Worm (Caenorhabditis elegans) whole organism, early embryonic: ENCODE data around the gene sfxn-1.3.

Experiments
- B0310.2 ChIP-seq: sonication (generic microtip); optimal IDR thresholded peaks from 2 replicates; lab custom pipeline; 2016; ENCODE audit warnings: mild to moderate bottlenecking, missing genetic modification characterization, missing compliant biosample characterization
- F13C5.2 ChIP-seq: sonication (generic microtip); optimal IDR thresholded peaks from 2 replicates; lab custom pipeline; 2017; ENCODE audit warnings: mild to moderate bottlenecking, missing genetic modification characterization, inconsistent platforms, missing compliant biosample characterization
- aly-1 ChIP-seq: sonication (generic microtip); optimal IDR thresholded peaks from 2 replicates; lab custom pipeline; 2016; ENCODE audit warnings: missing genetic modification characterization, missing compliant biosample characterization
- ama-1 ChIP-seq: fragments of 150-350 bp; optimal IDR thresholded peaks from 2 replicates; lab custom pipeline; 2014
- ceh-36 ChIP-seq: sonication (generic microtip); optimal IDR thresholded peaks from 2 replicates; lab custom pipeline; 2016; ENCODE audit warnings: missing genetic modification characterization, inconsistent platforms, missing compliant biosample characterization
- flt-1 ChIP-seq: fragments of 200-800 bp; sonication (Bioruptor generic); IDR thresholded peaks from 2 replicates; pipeline ENCODE4 v1.3.6; 2022; ENCODE audit warnings: missing genetic modification characterization, missing compliant biosample characterization
- hmg-4 ChIP-seq: fragments of 200-800 bp; sonication (Bioruptor generic); optimal IDR thresholded peaks from 2 replicates; lab custom pipeline; 2018; ENCODE audit warnings: mild to moderate bottlenecking, missing genetic modification characterization, missing compliant biosample characterization
- hnd-1 ChIP-seq: sonication (generic microtip); optimal IDR thresholded peaks from 2 replicates; lab custom pipeline; 2016; ENCODE audit warnings: missing genetic modification characterization, missing compliant biosample characterization
- tbx-37 ChIP-seq: fragments of 200-800 bp; sonication (Bioruptor generic); conservative IDR thresholded peaks from 2 replicates; pipeline ENCODE4 v1.3.6; 2022; ENCODE audit warnings: missing genetic modification reagents, missing genetic modification characterization, missing compliant biosample characterization

ce11 chrV:15732209-15732608, 5.6 kb downstream of the sfxn-1.3 start, which contains the start of gene str-38:
- TF ChIP-seq ama-1 (lab: Kevin White, UChicago) (no peak), tbx-37 (GFP tag; lab: Robert Waterston, UW) (no peak), aly-1 (tag; lab: Kevin White, UChicago) (no peak), hnd-1 (no peak), ceh-36 (tag; lab: Kevin White, UChicago) (no peak), flt-1 (GFP tag; lab: Robert Waterston, UW) (no peak), B0310.2 (tag; lab: Kevin White, UChicago) (no peak), F13C5.2 (tag; lab: Kevin White, UChicago) (no peak), hmg-4 (GFP tag; lab: Kevin White, UChicago) (no peak)
